Worm (Caenorhabditis elegans) whole organism, mixed stage, embryonic: ENCODE results near the gene F35E8.7.
"Not testable (repeated sequence)": the region's sequence is repeated elsewhere in the genome, so short reads cannot be mapped to it uniquely, and the experiment has no call there.

Experiments used
- M03D4.4 ChIP-seq: sonication (generic microtip); optimal IDR thresholded peaks from 2 replicates; lab custom pipeline; 2017; ENCODE audit warnings: mild to moderate bottlenecking, missing genetic modification characterization, missing compliant biosample characterization
- bed-3 ChIP-seq: fragments of 200-800 bp; sonication (Bioruptor generic); optimal IDR thresholded peaks from 3 replicates; lab custom pipeline; 2018; ENCODE audit warnings: mild to moderate bottlenecking, missing genetic modification characterization, moderate library complexity, missing compliant biosample characterization
- ceh-39 ChIP-seq: fragments of 150-350 bp; optimal IDR thresholded peaks from 2 replicates; lab custom pipeline; 2014; ENCODE audit warnings: missing biosample characterization, missing genetic modification characterization
- ceh-83 ChIP-seq: fragments of 200-800 bp; sonication (Bioruptor generic); optimal IDR thresholded peaks from 2 replicates; lab custom pipeline; 2018; ENCODE audit warnings: mild to moderate bottlenecking, missing genetic modification characterization, missing compliant biosample characterization
- ces-1 ChIP-seq: fragments of 150-350 bp; optimal IDR thresholded peaks from 2 replicates; lab custom pipeline; 2014; ENCODE audit warnings: missing biosample characterization, missing genetic modification reagents, missing genetic modification characterization
- cnd-1 ChIP-seq: fragments of 200-800 bp; sonication (Bioruptor generic); optimal IDR thresholded peaks from 2 replicates; lab custom pipeline; 2018; ENCODE audit warnings: mild to moderate bottlenecking, missing genetic modification characterization, missing compliant biosample characterization
- drap-1 ChIP-seq: fragments of 200-800 bp; sonication (Bioruptor generic); optimal IDR thresholded peaks from 3 replicates; lab custom pipeline; 2018; ENCODE audit warnings: mild to moderate bottlenecking, missing genetic modification characterization, missing compliant biosample characterization
- elt-1 ChIP-seq: sonication (generic microtip); optimal IDR thresholded peaks from 2 replicates; lab custom pipeline; 2017; ENCODE audit warnings: missing genetic modification characterization, mild to moderate bottlenecking, missing compliant biosample characterization, antibody characterized with exemption, moderate library complexity, borderline replicate concordance; ENCODE audit not compliant: insufficient read depth
- elt-3 ChIP-seq: fragments of 150-350 bp; optimal IDR thresholded peaks from 2 replicates; lab custom pipeline; 2014; ENCODE audit warnings: missing biosample characterization, missing genetic modification characterization
- flh-1 ChIP-seq: fragments of 200-800 bp; sonication (Bioruptor generic); optimal IDR thresholded peaks from 2 replicates; lab custom pipeline; 2018; ENCODE audit warnings: mild to moderate bottlenecking, missing genetic modification characterization, moderate library complexity, missing compliant biosample characterization
- ham-2 ChIP-seq: fragments of 200-800 bp; sonication (Bioruptor generic); optimal IDR thresholded peaks from 2 replicates; lab custom pipeline; 2018; ENCODE audit warnings: mild to moderate bottlenecking, missing genetic modification characterization, missing compliant biosample characterization
- hlh-1 ChIP-seq: fragments of 150-350 bp; optimal IDR thresholded peaks from 2 replicates; lab custom pipeline; 2014; ENCODE audit warnings: missing biosample characterization, missing genetic modification reagents, missing genetic modification characterization
- lin-13 ChIP-seq: fragments of 150-350 bp; optimal IDR thresholded peaks from 2 replicates; lab custom pipeline; 2014; ENCODE audit warnings: missing biosample characterization, missing genetic modification characterization
- lin-32 ChIP-seq: fragments of 200-800 bp; sonication (Bioruptor generic); optimal IDR thresholded peaks from 2 replicates; lab custom pipeline; 2018; ENCODE audit warnings: mild to moderate bottlenecking, missing genetic modification characterization, missing compliant biosample characterization
- mab-5 ChIP-seq: fragments of 150-350 bp; optimal IDR thresholded peaks from 2 replicates; lab custom pipeline; 2014; ENCODE audit warnings: missing biosample characterization, missing genetic modification characterization
- mep-1 ChIP-seq: fragments of 150-350 bp; optimal IDR thresholded peaks from 2 replicates; lab custom pipeline; 2017; ENCODE audit warnings: missing biosample characterization, missing genetic modification reagents, missing genetic modification characterization, inconsistent platforms
- mls-2 ChIP-seq: sonication (generic microtip); optimal IDR thresholded peaks from 2 replicates; lab custom pipeline; 2016; ENCODE audit warnings: mild to moderate bottlenecking, missing genetic modification characterization, moderate library complexity, missing compliant biosample characterization
- nhr-12 ChIP-seq: fragments of 150-350 bp; optimal IDR thresholded peaks from 2 replicates; lab custom pipeline; 2014; ENCODE audit warnings: missing biosample characterization, missing genetic modification characterization
- nhr-2 ChIP-seq: fragments of 150-350 bp; optimal IDR thresholded peaks from 2 replicates; lab custom pipeline; 2014; ENCODE audit warnings: missing biosample characterization, missing genetic modification characterization
- nhr-237 ChIP-seq: fragments of 150-350 bp; optimal IDR thresholded peaks from 2 replicates; lab custom pipeline; 2014; ENCODE audit warnings: missing biosample characterization, missing genetic modification characterization
- nhr-28 ChIP-seq: fragments of 150-350 bp; optimal IDR thresholded peaks from 2 replicates; lab custom pipeline; 2014; ENCODE audit warnings: missing biosample characterization, missing genetic modification characterization
- pha-4 ChIP-seq: fragments of 150-350 bp; optimal IDR thresholded peaks from 2 replicates; lab custom pipeline; 2018; ENCODE audit warnings: missing biosample characterization, missing genetic modification reagents, missing genetic modification characterization
- sem-2 ChIP-seq: fragments of 200-800 bp; sonication (Bioruptor generic); optimal IDR thresholded peaks from 2 replicates; lab custom pipeline; 2018; ENCODE audit warnings: mild to moderate bottlenecking, missing genetic modification characterization, missing compliant biosample characterization
- snpc-4 ChIP-seq: fragments of 150-350 bp; optimal IDR thresholded peaks from 2 replicates; lab custom pipeline; 2014; ENCODE audit warnings: missing biosample characterization, missing genetic modification characterization
- sptf-1 ChIP-seq: sonication (generic microtip); optimal IDR thresholded peaks from 2 replicates; lab custom pipeline; 2017; ENCODE audit warnings: mild to moderate bottlenecking, missing genetic modification characterization, moderate library complexity, missing compliant biosample characterization
- tbx-8 ChIP-seq: fragments of 200-800 bp; sonication (Bioruptor generic); optimal IDR thresholded peaks from 2 replicates; lab custom pipeline; 2018; ENCODE audit warnings: mild to moderate bottlenecking, missing genetic modification characterization, moderate library complexity, missing compliant biosample characterization
- unc-120 ChIP-seq: sonication (generic microtip); optimal IDR thresholded peaks from 2 replicates; lab custom pipeline; 2017; ENCODE audit warnings: missing genetic modification characterization, missing compliant biosample characterization; ENCODE audit not compliant: poor library complexity, severe bottlenecking
- unc-39 ChIP-seq: fragments of 150-350 bp; optimal IDR thresholded peaks from 2 replicates; lab custom pipeline; 2014; ENCODE audit warnings: missing biosample characterization, missing genetic modification characterization
- ztf-11 ChIP-seq: fragments of 150-350 bp; optimal IDR thresholded peaks from 2 replicates; lab custom pipeline; 2014; ENCODE audit warnings: missing biosample characterization, missing genetic modification characterization

F35E8.7 gene

DNA sequence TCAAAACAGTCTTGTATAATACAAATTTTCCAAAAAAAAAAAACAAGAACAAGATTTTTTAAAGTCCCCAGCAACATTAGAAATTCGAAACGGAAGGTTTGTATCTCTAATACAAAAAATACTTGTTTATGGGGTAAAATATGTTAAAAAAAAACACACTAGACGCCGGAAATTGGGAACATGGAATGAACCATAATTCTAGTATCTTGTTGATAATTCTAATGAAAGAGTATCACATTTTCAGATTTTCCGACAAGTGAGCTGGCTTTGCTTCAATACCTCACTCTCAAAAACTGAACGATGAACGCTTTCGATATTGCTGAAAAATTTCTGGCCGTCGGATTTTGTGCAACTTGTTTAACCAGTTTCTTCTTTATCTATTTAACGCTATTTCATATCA lies 16.1 kb upstream of the F35E8.7 start, which contains the start of gene str-60:
str-60 (plus strand) TSS at position 301 of the 400 bp plus-strand sequence.
- no peak for TF ChIP-seq flh-1
- no peak for TF ChIP-seq elt-1 (tag; lab: Kevin White, UChicago)
- TF ChIP-seq snpc-4 (tag; lab: Kevin White, UChicago) = no peak
- TF ChIP-seq nhr-12 (tag; lab: Kevin White, UChicago) = no peak
- TF ChIP-seq unc-120 (tag; lab: Kevin White, UChicago) = no peak
- no peak for TF ChIP-seq cnd-1
- no peak for TF ChIP-seq drap-1 (GFP tag; lab: Kevin White, UChicago)
- no peak for TF ChIP-seq nhr-2 (tag; lab: Kevin White, UChicago)
- no peak for TF ChIP-seq elt-3 (tag; lab: Kevin White, UChicago)
- TF ChIP-seq M03D4.4 = no peak
- no peak for TF ChIP-seq ztf-11 (tag; lab: Kevin White, UChicago)
- TF ChIP-seq ceh-39 = no peak
- no peak for TF ChIP-seq ceh-83 (GFP tag; lab: Kevin White, UChicago)
- TF ChIP-seq bed-3 (GFP tag; lab: Kevin White, UChicago) = no peak
- no peak for TF ChIP-seq ham-2 (GFP tag; lab: Kevin White, UChicago)
- no peak for TF ChIP-seq mab-5 (tag; lab: Kevin White, UChicago)
- no peak for TF ChIP-seq ces-1
- no peak for TF ChIP-seq hlh-1 (tag; lab: Kevin White, UChicago)
- TF ChIP-seq, all 35 proteins: peak for 0

DNA sequence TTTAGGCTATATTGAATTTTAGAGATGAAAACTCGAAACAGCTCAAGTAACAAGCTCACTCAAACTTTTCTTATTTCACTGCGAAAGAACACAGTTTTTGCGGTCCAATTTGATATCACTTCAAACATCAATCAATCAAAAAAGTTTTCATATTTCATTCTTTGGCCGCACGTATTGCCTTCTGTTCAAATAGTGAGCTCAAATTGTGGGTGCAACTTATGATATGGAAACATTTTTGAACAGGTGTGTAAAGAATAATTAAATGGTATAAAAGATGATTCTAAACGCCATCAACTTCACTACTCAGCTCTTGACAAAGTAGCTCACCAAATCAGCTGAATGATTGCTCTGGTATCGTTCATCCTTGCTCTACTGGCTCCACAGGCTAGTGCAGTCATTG lies 14.1 kb upstream of the F35E8.7 start, which contains the start of gene T06C12.14:
T06C12.14 (plus strand) TSS at position 301 of the 400 bp plus-strand sequence.
- TF ChIP-seq lin-32 (GFP tag; lab: Kevin White, UChicago) (no peak), sptf-1 (tag; lab: Kevin White, UChicago) (no peak), pha-4 (tag; lab: Kevin White, UChicago) (no peak), nhr-2 (tag; lab: Kevin White, UChicago) (no peak)

DNA sequence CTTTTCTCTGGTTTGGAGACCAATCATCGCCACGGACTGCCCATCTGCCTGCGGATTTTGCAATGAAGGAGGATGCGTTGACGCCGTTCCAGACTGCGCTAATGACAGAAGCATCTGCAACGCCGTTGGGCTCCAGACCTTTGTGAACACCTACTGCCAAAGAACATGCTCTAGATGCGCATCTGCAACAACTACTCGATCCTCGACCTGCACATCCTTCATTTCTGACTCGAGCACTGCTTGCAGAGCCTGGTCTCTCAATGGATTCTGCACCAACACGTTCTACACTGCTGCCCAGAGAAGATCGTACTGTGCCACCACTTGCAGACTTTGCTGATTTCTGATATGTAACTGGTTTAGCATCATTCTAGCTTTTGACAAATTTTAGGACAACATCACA lies 13.2 kb upstream of the F35E8.7 start:
- TF ChIP-seq ceh-83 (GFP tag; lab: Kevin White, UChicago) = no peak
- TF ChIP-seq cnd-1 = no peak
- TF ChIP-seq sem-2 (GFP tag; lab: Kevin White, UChicago) = no peak
- TF ChIP-seq drap-1 (GFP tag; lab: Kevin White, UChicago) = no peak
- TF ChIP-seq tbx-8 = no peak
- no peak for TF ChIP-seq unc-39 (tag; lab: Kevin White, UChicago)
- no peak for TF ChIP-seq lin-13

- not testable (repeated sequence) for TF ChIP-seq mab-5, mls-2, elt-3 (tag; lab: Kevin White, UChicago)
These were observed 8.3 kb upstream of the F35E8.7 start, which contains the start of the genes F35E8.1 and F35E8.2 for ce11 chrV:15905530-15905929. Gene F35E8.1, minus strand, starts transcription at chrV:15905630. Gene F35E8.2, plus strand, starts transcription at chrV:15905661.

DNA sequence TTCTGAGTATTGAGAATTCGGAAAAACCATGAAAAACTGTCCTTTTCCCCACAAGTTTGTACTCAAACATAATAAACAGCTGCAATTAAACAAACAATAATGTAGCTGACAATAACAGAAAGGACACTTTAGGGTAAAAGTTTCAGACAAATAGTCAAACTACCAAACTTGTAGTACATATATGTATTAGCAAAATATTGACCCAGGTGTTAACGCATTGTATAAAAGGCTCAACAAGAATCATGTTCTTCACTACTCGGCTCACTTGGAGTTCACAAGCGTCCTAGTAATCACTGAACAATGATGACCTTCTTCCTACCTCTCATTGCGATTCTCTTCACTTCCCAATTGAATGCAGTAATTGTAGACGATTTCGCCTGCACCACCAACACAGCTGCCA lies 2.0 kb upstream of the F35E8.7 start, which contains the start of gene F35E8.6:
F35E8.6 (plus strand) TSS at position 301 of the 400 bp plus-strand sequence.
- TF ChIP-seq ztf-11 (tag; lab: Kevin White, UChicago) (no peak), nhr-28 (tag; lab: Kevin White, UChicago) (no peak), nhr-2 (tag; lab: Kevin White, UChicago) (no peak), ceh-39 (no peak), ces-1 (no peak), drap-1 (GFP tag; lab: Kevin White, UChicago) (no peak)

DNA sequence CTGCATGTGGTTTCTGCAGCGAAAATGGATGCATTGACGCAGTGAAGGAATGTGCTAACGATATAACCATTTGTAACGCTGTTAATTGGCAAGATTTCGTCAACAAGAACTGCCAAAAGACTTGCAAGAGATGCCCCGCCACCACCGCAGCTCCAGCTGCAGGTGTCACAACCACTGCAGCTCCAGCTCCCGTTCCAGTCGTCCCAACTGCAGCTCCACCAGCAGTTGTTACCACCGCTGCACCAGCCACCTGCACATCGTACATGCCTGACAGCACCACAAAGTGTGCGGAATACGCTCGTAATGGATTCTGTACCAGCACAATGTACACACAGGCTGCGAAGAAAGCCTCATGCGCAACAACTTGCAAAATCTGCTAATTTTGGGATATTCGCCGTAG lies 1.1 kb upstream of the F35E8.7 start:
- TF ChIP-seq mep-1 (no peak), nhr-237 (tag; lab: Kevin White, UChicago) (no peak), nhr-28 (tag; lab: Kevin White, UChicago) (no peak), lin-13 (no peak), elt-1 (tag; lab: Kevin White, UChicago) (no peak), ceh-39 (no peak), snpc-4 (tag; lab: Kevin White, UChicago) (no peak)
